Fruit fly (Drosophila melanogaster) whole organism, embryonic: ENCODE data around the gene Gmppb.

Experiments
- Ada2b ChIP-seq: fragments of 200-800 bp; sonication (Bioruptor generic); IDR thresholded peaks from 2 replicates; pipeline ENCODE4 v1.3.6; 2022; ENCODE audit warnings: missing biosample characterization, missing genetic modification characterization
- CG1792 ChIP-seq: fragments of 200-800 bp; sonication (Bioruptor generic); optimal IDR thresholded peaks from 2 replicates; lab custom pipeline; 2016; ENCODE audit warnings: missing biosample characterization, missing genetic modification characterization
- CG18764 ChIP-seq: fragments of 200-800 bp; sonication (Bioruptor generic); optimal IDR thresholded peaks from 3 replicates; lab custom pipeline; 2016; ENCODE audit warnings: missing biosample characterization, missing genetic modification characterization
- CG30403 ChIP-seq: fragments of 200-800 bp; sonication (Bioruptor generic); optimal IDR thresholded peaks from 3 replicates; lab custom pipeline; 2016; ENCODE audit warnings: missing biosample characterization, missing genetic modification characterization
- CG4404 ChIP-seq: fragments of 200-800 bp; sonication (Bioruptor generic); IDR thresholded peaks from 2 replicates; pipeline ENCODE4 v1.3.6; 2022; ENCODE audit warnings: missing biosample characterization, missing genetic modification characterization
- CG6854 ChIP-seq: fragments of 200-800 bp; sonication (Bioruptor generic); optimal IDR thresholded peaks from 3 replicates; lab custom pipeline; 2017; ENCODE audit warnings: missing biosample characterization, mild to moderate bottlenecking, missing genetic modification characterization
- Doc3 ChIP-seq: fragments of 200-800 bp; sonication (Bioruptor generic); IDR thresholded peaks from 3 replicates; pipeline ENCODE4 v1.3.6; 2022; ENCODE audit warnings: missing biosample characterization, missing genetic modification characterization; ENCODE audit not compliant: partially characterized antibody
- HmgD ChIP-seq: fragments of 200-800 bp; sonication (Bioruptor generic); optimal IDR thresholded peaks from 3 replicates; lab custom pipeline; 2016; ENCODE audit warnings: missing biosample characterization, missing genetic modification characterization
- Lim3 ChIP-seq: fragments of 200-800 bp; sonication (Bioruptor generic); IDR thresholded peaks from 2 replicates; pipeline ENCODE4 v1.3.6; 2022; ENCODE audit warnings: missing biosample characterization, missing genetic modification characterization
- MTF-1 ChIP-seq: fragments of 200-800 bp; sonication (Bioruptor generic); optimal IDR thresholded peaks from 2 replicates; lab custom pipeline; 2018; ENCODE audit warnings: missing biosample characterization, mild to moderate bottlenecking, missing genetic modification characterization, borderline replicate concordance
- ash1 ChIP-seq: fragments of 200-800 bp; sonication (Bioruptor generic); optimal IDR thresholded peaks from 2 replicates; lab custom pipeline; 2018; ENCODE audit warnings: missing biosample characterization, mild to moderate bottlenecking, missing genetic modification characterization
- schlank ChIP-seq: fragments of 200-800 bp; sonication (Bioruptor generic); optimal IDR thresholded peaks from 2 replicates; lab custom pipeline; 2018; ENCODE audit warnings: missing biosample characterization, mild to moderate bottlenecking, missing genetic modification characterization
- ttk ChIP-seq: fragments of 200-800 bp; sonication (Bioruptor generic); IDR thresholded peaks from 2 replicates; pipeline ENCODE4 v2.1.2; 2022; ENCODE audit warnings: missing biosample characterization, missing genetic modification characterization

dm6 chr3R:4846787-4847186 lies 35.5 kb downstream of the Gmppb start:
- no peak for TF ChIP-seq Ada2b
- no peak for TF ChIP-seq CG6854
- peak; percentile 39 for TF ChIP-seq CG30403
- no peak for TF ChIP-seq ash1 (GFP tag; lab: Kevin White, UChicago)
- no peak for TF ChIP-seq Doc3 (GFP tag; lab: Robert Waterston, UW)
- TF ChIP-seq CG18764: no peak
- no peak for TF ChIP-seq MTF-1 (GFP tag; lab: Kevin White, UChicago)
- TF ChIP-seq schlank (tag; lab: Kevin White, UChicago): no peak
- TF ChIP-seq HmgD (GFP tag; lab: Kevin White, UChicago): no peak
- no peak for TF ChIP-seq ttk (GFP tag; lab: Robert Waterston, UW)
- no peak; the same call in none of the 2 replicates for TF ChIP-seq CG4404 (GFP tag; lab: Robert Waterston, UW)
- TF ChIP-seq CG1792 (GFP tag; lab: Kevin White, UChicago): no peak
- no peak for TF ChIP-seq Lim3 (GFP tag; lab: Robert Waterston, UW)
